Worm (Caenorhabditis elegans) whole organism, L4/young adult: ENCODE data around the gene F15A4.5.

Source experiments
- W03F9.2 ChIP-seq: fragments of 150-350 bp; optimal IDR thresholded peaks from 2 replicates; lab custom pipeline; 2014; ENCODE audit warnings: missing biosample characterization, missing genetic modification characterization
- dao-5 ChIP-seq: sonication (generic microtip); optimal IDR thresholded peaks from 2 replicates; lab custom pipeline; 2016; ENCODE audit warnings: missing genotype, missing genetic modification characterization, moderate library complexity, missing compliant biosample characterization
- him-1 ChIP-seq: sonication (generic microtip); optimal IDR thresholded peaks from 2 replicates; lab custom pipeline; 2016; ENCODE audit warnings: missing genotype, missing genetic modification reagents, missing genetic modification characterization, missing compliant biosample characterization

Gene F15A4.5

ce11 chrII:12471138-12471855 is at the start of gene F15A4.5, which contains the start of gene phat-8:
F15A4.5 (minus strand) TSS chrII:12471238.
phat-8 (plus strand) TSS chrII:12471805.
- no peak for TF ChIP-seq him-1 (tag; lab: Kevin White, UChicago)
- no peak for TF ChIP-seq W03F9.2 (tag; lab: Kevin White, UChicago)
- no peak for TF ChIP-seq dao-5 (tag; lab: Kevin White, UChicago)

- no peak for TF ChIP-seq him-1 (tag; lab: Kevin White, UChicago)
- TF ChIP-seq dao-5 (tag; lab: Kevin White, UChicago): no peak
- TF ChIP-seq W03F9.2 (tag; lab: Kevin White, UChicago): no peak
Observed at ce11 chrII:12519616-12520015, 48.6 kb upstream of the F15A4.5 start, which contains the start of gene ceh-99. ceh-99 (plus strand) TSS chrII:12519981.

ce11 chrII:12518809-12519344 is 47.8 kb upstream of the F15A4.5 start, which contains the start of gene srh-70:
srh-70 (minus strand) TSS chrII:12518859.
- TF ChIP-seq him-1 (tag; lab: Kevin White, UChicago): no peak
- TF ChIP-seq W03F9.2 (tag; lab: Kevin White, UChicago): no peak
- TF ChIP-seq dao-5 (tag; lab: Kevin White, UChicago): no peak

ce11 chrII:12518008-12518407 is 47.0 kb upstream of the F15A4.5 start:
- TF ChIP-seq dao-5 (tag; lab: Kevin White, UChicago) (no peak), W03F9.2 (tag; lab: Kevin White, UChicago) (no peak), him-1 (tag; lab: Kevin White, UChicago) (no peak)

DNA sequence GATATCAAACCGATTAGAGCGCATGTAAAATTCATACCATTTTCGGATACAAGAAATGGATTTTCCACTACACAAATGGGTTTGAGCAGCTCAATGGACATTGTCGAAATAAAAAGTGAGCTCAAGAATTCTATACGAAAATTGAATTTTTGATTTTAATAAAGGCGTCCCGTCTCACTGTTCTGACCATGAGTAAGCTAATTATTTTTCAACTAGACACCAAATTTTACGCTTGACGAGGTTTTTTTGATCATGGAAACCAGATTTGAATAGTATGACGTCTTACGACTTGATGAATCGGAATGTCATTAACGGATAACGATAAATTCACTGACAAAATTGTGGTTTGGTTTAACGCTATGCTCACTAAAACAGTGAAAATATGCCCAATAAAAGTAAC is 45.3 kb upstream of the F15A4.5 start, which contains the start of gene srh-61:
TSS of gene srh-61 (minus strand) at position 101 of the 400 bp plus-strand sequence.
- TF ChIP-seq dao-5 (tag; lab: Kevin White, UChicago) (no peak), W03F9.2 (tag; lab: Kevin White, UChicago) (no peak), him-1 (tag; lab: Kevin White, UChicago) (no peak)

- no peak for TF ChIP-seq W03F9.2 (tag; lab: Kevin White, UChicago)
- TF ChIP-seq dao-5 (tag; lab: Kevin White, UChicago): no peak
- no peak for TF ChIP-seq him-1 (tag; lab: Kevin White, UChicago)
Observed at ce11 chrII:12514620-12515019, 43.6 kb upstream of the F15A4.5 start, which contains the start of gene srh-69. srh-69 (minus strand) TSS chrII:12514720.

- no peak for TF ChIP-seq him-1 (tag; lab: Kevin White, UChicago)
- no peak for TF ChIP-seq dao-5 (tag; lab: Kevin White, UChicago)
- TF ChIP-seq W03F9.2 (tag; lab: Kevin White, UChicago): no peak
Observed at ce11 chrII:12511866-12512265, 40.8 kb upstream of the F15A4.5 start, which contains the start of gene srh-73. srh-73 (plus strand) TSS chrII:12512166.

- TF ChIP-seq dao-5 (tag; lab: Kevin White, UChicago): no peak
Observed at ce11 chrII:12508650-12509049, 37.6 kb upstream of the F15A4.5 start, which contains the start of gene srh-67. srh-67 (plus strand) TSS chrII:12508950.

- TF ChIP-seq him-1 (tag; lab: Kevin White, UChicago): no peak
- no peak for TF ChIP-seq W03F9.2 (tag; lab: Kevin White, UChicago)
- TF ChIP-seq dao-5 (tag; lab: Kevin White, UChicago): no peak
Observed at ce11 chrII:12507038-12507437, 36.0 kb upstream of the F15A4.5 start, which contains the start of gene srh-68. srh-68 (plus strand) TSS chrII:12507338.

DNA sequence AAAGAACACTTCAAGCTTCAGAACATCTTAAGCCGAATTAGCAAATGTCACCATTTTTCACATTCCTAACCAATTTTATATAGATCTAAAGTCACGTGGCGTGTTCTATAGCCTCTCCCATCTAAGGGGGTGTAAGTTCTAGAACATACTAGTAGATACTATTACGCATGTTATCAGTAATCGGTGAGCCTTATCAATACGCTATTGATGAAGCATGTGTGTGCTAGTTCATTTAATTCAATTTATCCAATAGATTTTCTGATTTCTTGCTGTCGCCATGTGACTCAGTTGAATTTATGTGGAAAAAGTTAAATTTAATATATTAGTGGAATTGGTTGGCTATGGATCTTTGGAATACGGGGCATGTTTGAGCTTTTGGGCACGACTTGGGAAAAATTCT is 35.5 kb upstream of the F15A4.5 start:
- no peak for TF ChIP-seq dao-5 (tag; lab: Kevin White, UChicago)
- no peak for TF ChIP-seq W03F9.2 (tag; lab: Kevin White, UChicago)
- no peak for TF ChIP-seq him-1 (tag; lab: Kevin White, UChicago)

ce11 chrII:12502784-12503183 is 31.7 kb upstream of the F15A4.5 start, which contains the start of gene ador-1:
ador-1 (minus strand) TSS chrII:12502884.
- TF ChIP-seq dao-5 (tag; lab: Kevin White, UChicago): no peak
- TF ChIP-seq him-1 (tag; lab: Kevin White, UChicago): no peak
- TF ChIP-seq W03F9.2 (tag; lab: Kevin White, UChicago): no peak

ce11 chrII:12499969-12500368 is 28.9 kb upstream of the F15A4.5 start:
- TF ChIP-seq W03F9.2 (tag; lab: Kevin White, UChicago): no peak
- no peak for TF ChIP-seq him-1 (tag; lab: Kevin White, UChicago)
- no peak for TF ChIP-seq dao-5 (tag; lab: Kevin White, UChicago)

DNA sequence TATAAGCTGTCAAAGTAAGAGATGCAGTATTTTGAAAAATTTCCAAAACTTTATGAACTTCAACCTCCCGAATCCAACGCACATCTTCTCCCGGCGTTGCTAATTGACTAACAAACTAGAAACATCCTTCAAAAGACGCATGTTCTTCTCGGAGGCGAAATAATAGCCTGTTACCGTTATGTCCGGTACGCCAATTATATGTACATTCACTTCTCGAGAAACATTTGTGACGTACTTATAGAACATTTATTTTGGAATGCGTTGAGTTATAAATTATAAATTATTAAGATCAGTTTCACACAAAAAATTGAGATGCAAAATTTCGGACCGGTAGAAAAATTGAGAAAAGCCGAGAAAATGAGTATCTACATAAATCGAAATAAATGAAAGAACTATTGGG is 25.9 kb upstream of the F15A4.5 start, which contains the start of gene T21B4.3:
TSS of gene T21B4.3 (minus strand) at position 101 of the 400 bp plus-strand sequence.
- no peak for TF ChIP-seq dao-5 (tag; lab: Kevin White, UChicago)
- no peak for TF ChIP-seq W03F9.2 (tag; lab: Kevin White, UChicago)
- TF ChIP-seq him-1 (tag; lab: Kevin White, UChicago): no peak
